Worm (Caenorhabditis elegans) whole organism, early embryonic: ENCODE measurements around the gene B0547.2.

Experiments used
- ama-1 ChIP-seq: fragments of 150-350 bp; optimal IDR thresholded peaks from 2 replicates; lab custom pipeline; 2014
- ceh-36 ChIP-seq: sonication (generic microtip); optimal IDR thresholded peaks from 2 replicates; lab custom pipeline; 2016; ENCODE audit warnings: missing genetic modification characterization, inconsistent platforms, missing compliant biosample characterization
- flt-1 ChIP-seq: fragments of 200-800 bp; sonication (Bioruptor generic); IDR thresholded peaks from 2 replicates; pipeline ENCODE4 v1.3.6; 2022; ENCODE audit warnings: missing genetic modification characterization, missing compliant biosample characterization
- scrt-1 ChIP-seq: fragments of 200-800 bp; sonication (Bioruptor generic); IDR thresholded peaks from 2 replicates; pipeline ENCODE4 v1.3.6; 2022; ENCODE audit warnings: missing genetic modification characterization, missing compliant biosample characterization
- tbx-11 ChIP-seq: fragments of 200-800 bp; sonication (Bioruptor generic); IDR thresholded peaks from 2 replicates; pipeline ENCODE4 v1.3.6; 2022; ENCODE audit warnings: missing genetic modification characterization, missing compliant biosample characterization

DNA sequence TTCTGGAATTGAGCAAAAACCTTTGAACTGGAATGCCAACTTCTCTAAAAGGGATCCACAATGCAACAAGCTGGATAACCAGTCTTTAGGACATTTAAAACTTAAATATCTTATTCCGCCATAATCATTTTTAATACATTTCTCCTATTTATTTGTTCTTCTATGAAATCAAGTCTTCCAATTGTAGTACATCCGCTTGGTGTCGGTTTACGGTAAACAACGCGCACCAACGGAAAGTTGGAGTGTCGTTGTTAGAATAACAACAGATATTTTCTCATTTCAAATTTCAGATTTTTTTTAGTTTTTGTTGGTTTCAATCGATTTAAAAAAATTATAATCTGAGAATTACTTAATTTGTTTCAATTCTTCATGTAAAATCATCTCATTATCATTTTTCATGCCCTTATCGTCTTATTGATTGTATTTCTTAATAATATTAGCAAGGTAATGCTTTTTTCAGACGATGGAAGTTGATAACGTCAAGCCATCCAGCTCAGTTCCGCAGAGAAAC, 3.3 kb downstream of the B0547.2 start, which contains the start of gene csn-5:
- TF ChIP-seq ama-1 (lab: Kevin White, UChicago) (no peak), flt-1 (no peak), tbx-11 (GFP tag; lab: Robert Waterston, UW) (no peak), scrt-1 (GFP tag; lab: Robert Waterston, UW) (no peak), ceh-36 (tag; lab: Kevin White, UChicago) (no peak)
